Worm (Caenorhabditis elegans) whole organism, L3 larva: Measurements from ENCODE around the gene str-229.

Source experiments
- ama-1 ChIP-seq: fragments of 150-350 bp; optimal IDR thresholded peaks from 2 replicates; lab custom pipeline; 2018
- lin-15B ChIP-seq: fragments of 150-350 bp; optimal IDR thresholded peaks from 2 replicates; lab custom pipeline; 2014; ENCODE audit warnings: missing biosample characterization, missing genetic modification characterization
- nhr-11 ChIP-seq: fragments of 150-350 bp; optimal IDR thresholded peaks from 2 replicates; lab custom pipeline; 2014; ENCODE audit warnings: missing biosample characterization, missing genetic modification characterization
- nhr-12 ChIP-seq: fragments of 150-350 bp; optimal IDR thresholded peaks from 2 replicates; lab custom pipeline; 2014; ENCODE audit warnings: missing biosample characterization, missing genetic modification characterization
- nhr-76 ChIP-seq: fragments of 150-350 bp; sonication (generic microtip); optimal IDR thresholded peaks from 5 replicates; lab custom pipeline; 2014; ENCODE audit warnings: missing biosample characterization, missing genetic modification characterization
- nhr-77 ChIP-seq: fragments of 150-350 bp; optimal IDR thresholded peaks from 2 replicates; lab custom pipeline; 2014; ENCODE audit warnings: missing biosample characterization, missing genetic modification characterization

- no peak for TF ChIP-seq nhr-12
- no peak for TF ChIP-seq nhr-77
- no peak for TF ChIP-seq lin-15B (tag; lab: Kevin White, UChicago)
- TF ChIP-seq nhr-76 (tag; lab: Kevin White, UChicago): no peak
- no peak for TF ChIP-seq ama-1
- TF ChIP-seq nhr-11 (tag; lab: Kevin White, UChicago): no peak
These were observed 24.1 kb downstream of the str-229 start, which contains the start of gene nhr-159 for ce11 chrV:3878223-3878622.
